Worm (Caenorhabditis elegans): Measurements from ENCODE around the gene klp-6.

ce11 chrIII:4986790-4987259 is 43.9 kb upstream of the klp-6 start, which contains the start of the genes C27F2.10 and wdr-60:
- TF ChIP-seq sea-1 (GFP tag; conservative IDR thresholded peaks at IDR 0.05), result no peak
- TF ChIP-seq hmbx-1 (tag; optimal IDR thresholded peaks at IDR 0.05), result no peak
- TF ChIP-seq pes-1 (GFP tag; IDR thresholded peaks at IDR 0.05), result no peak
